Fruit fly (Drosophila melanogaster) whole organism, prepupa: Measurements from ENCODE around the gene CG6330.

ENCODE experiments used
- CG10631 ChIP-seq: fragments of 200-800 bp; sonication (Bioruptor generic); optimal IDR thresholded peaks from 2 replicates; lab custom pipeline; 2016; ENCODE audit warnings: missing biosample characterization, missing genetic modification characterization
- CG11294 ChIP-seq: fragments of 200-800 bp; sonication (Bioruptor generic); IDR thresholded peaks from 2 replicates; pipeline ENCODE4 v1.3.6; 2022; ENCODE audit warnings: missing biosample characterization, missing genetic modification characterization
- CG11762 ChIP-seq: fragments of 200-800 bp; sonication (Bioruptor generic); optimal IDR thresholded peaks from 3 replicates; lab custom pipeline; 2016; ENCODE audit warnings: missing biosample characterization, missing genetic modification characterization; ENCODE audit not compliant: insufficient read depth
- CG11902 ChIP-seq: fragments of 200-800 bp; sonication (Bioruptor generic); optimal IDR thresholded peaks from 3 replicates; lab custom pipeline; 2016; ENCODE audit warnings: missing biosample characterization, missing genetic modification characterization
- CG15336 ChIP-seq: fragments of 200-800 bp; sonication (Bioruptor generic); IDR thresholded peaks from 2 replicates; pipeline ENCODE4 v1.3.6; 2022; ENCODE audit warnings: missing biosample characterization, missing genetic modification characterization
- CG16779 ChIP-seq: fragments of 200-800 bp; sonication (Bioruptor generic); optimal IDR thresholded peaks from 3 replicates; lab custom pipeline; 2017; ENCODE audit warnings: missing biosample characterization, mild to moderate bottlenecking, missing genetic modification characterization
- CG31627 ChIP-seq: fragments of 200-800 bp; sonication (Bioruptor generic); optimal IDR thresholded peaks from 3 replicates; lab custom pipeline; 2016; ENCODE audit warnings: missing biosample characterization, missing genetic modification characterization
- CG32006 ChIP-seq: fragments of 200-800 bp; sonication (Bioruptor generic); optimal IDR thresholded peaks from 3 replicates; lab custom pipeline; 2017; ENCODE audit warnings: missing biosample characterization, mild to moderate bottlenecking, missing genetic modification characterization
- CG34406 ChIP-seq: fragments of 200-800 bp; sonication (Bioruptor generic); optimal IDR thresholded peaks from 3 replicates; lab custom pipeline; 2016; ENCODE audit warnings: missing biosample characterization, missing genetic modification characterization
- CG4318 ChIP-seq: fragments of 200-800 bp; sonication (Bioruptor generic); optimal IDR thresholded peaks from 3 replicates; lab custom pipeline; 2017; ENCODE audit warnings: missing biosample characterization, mild to moderate bottlenecking, missing genetic modification characterization
- CG6276 ChIP-seq: fragments of 200-800 bp; sonication (Bioruptor generic); optimal IDR thresholded peaks from 2 replicates; lab custom pipeline; 2017; ENCODE audit warnings: missing biosample characterization, mild to moderate bottlenecking, missing genetic modification characterization
- CG6792 ChIP-seq: fragments of 200-800 bp; sonication (Bioruptor generic); optimal IDR thresholded peaks from 3 replicates; lab custom pipeline; 2016; ENCODE audit warnings: missing biosample characterization, missing genetic modification characterization
- CG6854 ChIP-seq: fragments of 200-800 bp; sonication (Bioruptor generic); optimal IDR thresholded peaks from 2 replicates; lab custom pipeline; 2017; ENCODE audit warnings: missing biosample characterization, mild to moderate bottlenecking, missing genetic modification characterization
- CG7368 ChIP-seq: fragments of 200-800 bp; sonication (Bioruptor generic); optimal IDR thresholded peaks from 3 replicates; lab custom pipeline; 2016; ENCODE audit warnings: missing biosample characterization, missing genetic modification characterization
- CG8119 ChIP-seq: fragments of 200-800 bp; sonication (Bioruptor generic); IDR thresholded peaks from 3 replicates; pipeline ENCODE4 v1.3.6; 2022; ENCODE audit warnings: missing biosample characterization, missing genetic modification characterization
- CG8319 ChIP-seq: fragments of 200-800 bp; sonication (Bioruptor generic); optimal IDR thresholded peaks from 3 replicates; lab custom pipeline; 2016; ENCODE audit warnings: missing biosample characterization, missing genetic modification characterization
- CG9139 ChIP-seq: fragments of 200-800 bp; sonication (Bioruptor generic); optimal IDR thresholded peaks from 3 replicates; lab custom pipeline; 2017; ENCODE audit warnings: missing biosample characterization, mild to moderate bottlenecking, missing genetic modification characterization
- Eip78C ChIP-seq: fragments of 200-800 bp; sonication (Bioruptor generic); peaks from one replicate; lab custom pipeline; 2016; ENCODE audit warnings: missing biosample characterization, missing genetic modification characterization
- Eip93F ChIP-seq: fragments of 200-800 bp; sonication (Bioruptor generic); optimal IDR thresholded peaks from 2 replicates; lab custom pipeline; 2016; ENCODE audit warnings: missing biosample characterization, mild to moderate bottlenecking, missing genetic modification characterization
- Ets21C ChIP-seq: fragments of 200-800 bp; sonication (Bioruptor generic); optimal IDR thresholded peaks from 3 replicates; lab custom pipeline; 2016; ENCODE audit warnings: missing biosample characterization, missing genetic modification characterization
- Gug ChIP-seq: fragments of 200-800 bp; sonication (Bioruptor generic); IDR thresholded peaks from 2 replicates; pipeline ENCODE4 v1.3.6; 2022; ENCODE audit warnings: missing biosample characterization, missing genetic modification characterization
- Hr38 ChIP-seq: sonication (Bioruptor generic); optimal IDR thresholded peaks from 2 replicates; lab custom pipeline; 2016; ENCODE audit warnings: missing biosample characterization, missing genetic modification characterization
- Hr39 ChIP-seq: fragments of 200-800 bp; sonication (Bioruptor generic); optimal IDR thresholded peaks from 2 replicates; lab custom pipeline; 2016; ENCODE audit warnings: missing biosample characterization, missing genetic modification characterization
- Lpt ChIP-seq: fragments of 200-800 bp; sonication (Bioruptor generic); optimal IDR thresholded peaks from 3 replicates; lab custom pipeline; 2016; ENCODE audit warnings: missing biosample characterization, missing genetic modification characterization
- OdsH ChIP-seq: fragments of 200-800 bp; sonication (Bioruptor generic); optimal IDR thresholded peaks from 3 replicates; lab custom pipeline; 2016; ENCODE audit warnings: missing biosample characterization, missing genetic modification characterization
- Sox15 ChIP-seq: fragments of 200-800 bp; sonication (Bioruptor generic); optimal IDR thresholded peaks from 3 replicates; lab custom pipeline; 2016; ENCODE audit warnings: missing biosample characterization, missing genetic modification characterization
- acj6 ChIP-seq: fragments of 200-800 bp; sonication (Bioruptor generic); optimal IDR thresholded peaks from 3 replicates; lab custom pipeline; 2016; ENCODE audit warnings: missing biosample characterization, missing genetic modification characterization
- dsx ChIP-seq: fragments of 200-800 bp; optimal IDR thresholded peaks from 3 replicates; lab custom pipeline; 2019; ENCODE audit warnings: missing biosample characterization, mild to moderate bottlenecking, missing genetic modification characterization, moderate library complexity; ENCODE audit not compliant: poor library complexity, severe bottlenecking
- eg ChIP-seq: fragments of 200-800 bp; sonication (Bioruptor generic); IDR thresholded peaks from 3 replicates; pipeline ENCODE4 v1.3.6; 2022; ENCODE audit warnings: missing biosample characterization, missing genetic modification characterization
- esn ChIP-seq: fragments of 200-800 bp; sonication (Bioruptor generic); optimal IDR thresholded peaks from 2 replicates; lab custom pipeline; 2016; ENCODE audit warnings: missing biosample characterization, mild to moderate bottlenecking, missing genetic modification characterization, moderate library complexity
- fd85E ChIP-seq: fragments of 200-800 bp; sonication (Bioruptor generic); optimal IDR thresholded peaks from 3 replicates; lab custom pipeline; 2016; ENCODE audit warnings: missing biosample characterization, missing genetic modification characterization
- lz ChIP-seq: fragments of 200-800 bp; sonication (Bioruptor generic); optimal IDR thresholded peaks from 3 replicates; lab custom pipeline; 2016; ENCODE audit warnings: missing biosample characterization, missing genetic modification characterization
- salr ChIP-seq, 2 experiments: fragments of 200-800 bp; sonication (Bioruptor generic); optimal IDR thresholded peaks; 3 replicates each; lab custom pipeline; 2016 to 2018; ENCODE audit warnings: missing biosample characterization in 2 of 2, missing genetic modification characterization in 2 of 2, mild to moderate bottlenecking in 1 of 2
- spab ChIP-seq: fragments of 200-800 bp; sonication (Bioruptor generic); optimal IDR thresholded peaks from 2 replicates; lab custom pipeline; 2017; ENCODE audit warnings: missing biosample characterization, mild to moderate bottlenecking, missing genetic modification characterization, missing genetic modification reagents
- ss ChIP-seq, 2 experiments: fragments of 200-800 bp; sonication (Bioruptor generic); optimal IDR thresholded peaks; 2 replicates in 1 of 2; 3 replicates in 1 of 2; lab custom pipeline; 2017 to 2018; ENCODE audit warnings: mild to moderate bottlenecking in 2 of 2, missing biosample characterization in 2 of 2, missing genetic modification characterization in 2 of 2, moderate library complexity in 1 of 2
- svp ChIP-seq: fragments of 200-800 bp; sonication (Bioruptor generic); peaks from one replicate; lab custom pipeline; 2016; ENCODE audit warnings: missing biosample characterization, missing genetic modification characterization
- vri ChIP-seq: fragments of 200-800 bp; sonication (Bioruptor generic); optimal IDR thresholded peaks from 3 replicates; lab custom pipeline; 2016; ENCODE audit warnings: missing biosample characterization, mild to moderate bottlenecking, missing genetic modification characterization

CG6330 gene

DNA sequence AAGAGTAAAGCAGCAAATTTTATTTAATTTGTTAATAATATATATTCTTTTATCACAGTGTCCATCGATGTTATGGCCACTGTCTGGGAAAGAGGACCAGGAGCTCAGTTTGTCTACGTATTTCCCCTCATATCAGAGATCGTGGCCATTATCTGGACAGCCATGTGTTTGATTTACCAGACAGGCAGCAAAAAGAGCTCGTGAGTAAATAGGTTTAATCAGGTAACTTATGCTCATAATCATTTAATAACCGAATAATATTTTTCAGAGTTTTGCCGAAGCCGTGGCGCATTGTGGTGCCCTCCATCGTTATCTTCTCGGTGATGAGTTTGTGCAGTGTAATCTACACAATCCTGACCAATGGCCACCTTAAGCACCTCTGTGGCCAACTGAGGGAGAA is 26.1 kb upstream of the CG6330 start:
- no peak for TF ChIP-seq Hr38 (GFP tag; lab: Kevin White, UChicago)
- peak; percentile 62 for TF ChIP-seq svp (GFP tag; lab: Kevin White, UChicago)
- TF ChIP-seq, all 60 proteins: peak for 1

DNA sequence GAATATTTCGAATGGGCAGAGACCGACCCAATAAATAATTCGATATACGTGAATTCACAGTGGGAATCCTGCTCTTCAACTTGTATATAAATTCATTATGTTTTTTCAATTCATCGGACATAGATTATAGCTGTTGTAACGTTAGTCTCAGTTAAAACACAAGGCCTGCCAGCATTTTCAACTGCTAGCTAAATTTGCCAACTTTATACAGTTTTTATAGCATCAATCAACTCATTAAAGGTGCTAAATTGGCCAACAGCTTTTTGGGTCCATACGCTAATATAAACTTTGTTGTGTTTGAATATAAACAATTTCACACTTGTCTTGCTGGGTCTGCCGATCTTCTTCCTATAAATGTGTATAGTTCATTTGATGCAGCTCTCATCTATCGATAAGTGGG is 23.8 kb upstream of the CG6330 start:
- TF ChIP-seq svp (GFP tag; lab: Kevin White, UChicago) (peak; percentile 44), CG8119 (no peak)

DNA sequence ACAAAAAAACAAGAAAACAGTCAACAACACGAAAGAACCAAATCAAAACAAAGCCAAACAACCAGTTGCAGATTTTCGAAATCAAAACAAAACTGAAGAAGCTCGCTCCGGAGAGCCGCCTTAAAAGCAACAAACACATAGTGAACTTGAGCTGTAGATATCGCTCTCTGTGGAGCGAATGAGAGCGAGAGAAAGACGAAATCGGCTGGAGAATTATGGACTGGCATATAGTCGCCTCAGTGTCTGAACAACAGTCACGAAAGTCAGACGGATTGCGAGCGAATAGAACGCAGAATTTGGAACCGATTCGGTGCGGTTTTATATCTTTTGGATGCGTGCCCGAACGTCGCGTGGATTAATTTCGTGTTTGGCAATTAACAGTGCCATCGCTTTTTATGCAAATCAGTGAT is 22.0 kb upstream of the CG6330 start:
- no peak for TF ChIP-seq spab
- TF ChIP-seq CG11294 (GFP tag; lab: Robert Waterston, UW): no peak
- TF ChIP-seq dsx (GFP tag; lab: Kevin White, UChicago): no peak
- no peak for TF ChIP-seq fd85E
- no peak for TF ChIP-seq Hr39 (GFP tag; lab: Kevin White, UChicago)
- TF ChIP-seq CG16779 (tag; lab: Kevin White, UChicago): no peak
- TF ChIP-seq ss (GFP tag; optimal IDR thresholded peaks at IDR 0.05; lab: Kevin White, UChicago): peak in 1 of 2 experiments; percentile 72
- peak; percentile 27; the same call in 1 of the 2 replicates for TF ChIP-seq CG15336 (GFP tag; lab: Robert Waterston, UW)
- TF ChIP-seq Sox15 (GFP tag; lab: Kevin White, UChicago): no peak
- TF ChIP-seq CG32006: no peak
- TF ChIP-seq esn (GFP tag; lab: Kevin White, UChicago): peak; percentile 13
- no peak for TF ChIP-seq CG8319 (GFP tag; lab: Kevin White, UChicago)
- TF ChIP-seq acj6: no peak
- peak; percentile 58 for TF ChIP-seq CG6854 (GFP tag; lab: Kevin White, UChicago)
- TF ChIP-seq salr (GFP tag; optimal IDR thresholded peaks at IDR 0.05; lab: Kevin White, UChicago): no peak
- TF ChIP-seq Ets21C (GFP tag; lab: Kevin White, UChicago): no peak
- TF ChIP-seq OdsH (GFP tag; lab: Kevin White, UChicago): no peak
- no peak for TF ChIP-seq CG6276 (GFP tag; lab: Kevin White, UChicago)
- TF ChIP-seq CG34406 (GFP tag; lab: Kevin White, UChicago): no peak
- no peak for TF ChIP-seq svp (GFP tag; lab: Kevin White, UChicago)
- peak; percentile 62; the same call in 2 of the 3 replicates for TF ChIP-seq eg (GFP tag; lab: Robert Waterston, UW)
- no peak for TF ChIP-seq CG10631
- TF ChIP-seq lz (GFP tag; lab: Kevin White, UChicago): no peak

DNA sequence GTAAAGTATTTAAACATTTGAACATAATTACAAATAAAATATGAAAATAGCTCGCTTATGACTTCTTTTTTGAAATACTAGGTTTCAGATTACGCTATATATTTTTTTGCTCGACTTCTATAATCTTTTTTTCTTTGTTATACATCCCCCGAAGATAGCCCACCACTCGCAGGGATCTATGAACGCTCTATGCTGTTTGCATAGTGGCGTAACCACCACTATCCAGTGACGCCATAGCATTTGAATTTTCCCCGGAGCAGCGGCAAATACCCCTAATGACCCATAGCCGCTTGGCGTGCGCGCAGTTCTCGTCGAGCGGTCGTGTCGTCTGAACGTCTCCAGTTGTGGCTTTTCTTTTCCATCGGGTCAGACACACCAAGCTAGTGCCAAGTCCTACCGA is 19.9 kb upstream of the CG6330 start, which contains the start of the genes CG14253 and CG46313:
CG14253 (plus strand) TSS at position 301 of the 400 bp plus-strand sequence.
CG46313 (plus strand) TSS at position 301 of the 400 bp plus-strand sequence.
- TF ChIP-seq CG31627 (no peak), Eip78C (GFP tag; lab: Kevin White, UChicago) (no peak), dsx (GFP tag; lab: Kevin White, UChicago) (no peak), CG11294 (GFP tag; lab: Robert Waterston, UW) (no peak), Gug (GFP tag; lab: Robert Waterston, UW) (no peak), vri (GFP tag; lab: Kevin White, UChicago) (no peak), CG11902 (GFP tag; lab: Kevin White, UChicago) (no peak), CG9139 (GFP tag; lab: Kevin White, UChicago) (no peak), Eip93F (GFP tag; lab: Kevin White, UChicago) (no peak)

DNA sequence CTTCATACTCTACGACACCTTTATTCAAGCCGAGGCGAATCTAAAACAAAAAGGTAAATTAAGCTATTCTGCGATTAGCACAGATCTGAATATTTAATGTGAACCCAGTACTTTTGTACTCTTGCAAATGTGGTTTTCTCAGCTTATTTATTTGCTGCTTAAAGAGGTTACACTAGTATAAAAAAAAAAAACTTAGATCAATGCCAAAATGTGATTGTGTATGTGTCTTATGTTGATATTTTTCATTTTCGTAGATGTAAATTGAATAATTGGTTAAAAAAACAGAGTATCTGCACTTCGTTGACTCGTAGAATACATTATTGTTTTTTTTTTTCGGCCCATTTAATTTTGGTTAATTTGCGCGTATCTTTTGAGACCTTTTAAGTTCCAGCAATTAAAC is 11.5 kb upstream of the CG6330 start:
- TF ChIP-seq Eip93F (GFP tag; lab: Kevin White, UChicago) (no peak), CG6792 (GFP tag; lab: Kevin White, UChicago) (no peak), salr (GFP tag; optimal IDR thresholded peaks at IDR 0.05; lab: Kevin White, UChicago) (no peak), CG7368 (GFP tag; lab: Kevin White, UChicago) (no peak), acj6 (no peak), Lpt (GFP tag; lab: Kevin White, UChicago) (no peak), Ets21C (GFP tag; lab: Kevin White, UChicago) (no peak), CG6854 (GFP tag; lab: Kevin White, UChicago) (no peak), CG11294 (GFP tag; lab: Robert Waterston, UW) (no peak), fd85E (no peak), CG10631 (no peak), CG31627 (no peak), CG11762 (GFP tag; lab: Kevin White, UChicago) (no peak), CG4318 (GFP tag; lab: Kevin White, UChicago) (no peak), svp (GFP tag; lab: Kevin White, UChicago) (no peak)
